Fruit fly (Drosophila melanogaster) whole organism: ENCODE results near the gene CG13937.

ENCODE experiments used
- CG8478 ChIP-seq: fragments of >200 bp; optimal IDR thresholded peaks from 2 replicates; lab custom pipeline; 2018; ENCODE audit warnings: inconsistent platforms
- Dll ChIP-seq: fragments of >200 bp; optimal IDR thresholded peaks from 2 replicates; lab custom pipeline; 2017
- EcR ChIP-seq, 2 experiments: fragments of >200 bp; optimal IDR thresholded peaks; 2 replicates each; lab custom pipeline; 2017; ENCODE audit warnings: missing biosample characterization in 2 of 2, missing genetic modification characterization in 2 of 2, missing genetic modification reagents in 2 of 2
- pan ChIP-seq: fragments of >200 bp; optimal IDR thresholded peaks from 2 replicates; lab custom pipeline; 2017
- psq ChIP-seq: fragments of >200 bp; optimal IDR thresholded peaks from 2 replicates; lab custom pipeline; 2017
- usp ChIP-seq: fragments of >200 bp; optimal IDR thresholded peaks from 2 replicates; lab custom pipeline; 2017; ENCODE audit warnings: missing biosample characterization, missing genetic modification characterization, mixed read lengths

The CG13937 gene

dm6 chr3L:1899616-1900015 lies 16.8 kb upstream of the CG13937 start:
- TF ChIP-seq usp (no peak), Dll (lab: Kevin White, UChicago) (peak; percentile 13), pan (lab: Kevin White, UChicago) (no peak), psq (lab: Kevin White, UChicago) (no peak), CG8478 (lab: Kevin White, UChicago) (no peak)

dm6 chr3L:1897709-1898108 lies 14.9 kb upstream of the CG13937 start:
- TF ChIP-seq psq (lab: Kevin White, UChicago): no peak
- TF ChIP-seq usp: no peak
- TF ChIP-seq CG8478 (lab: Kevin White, UChicago): no peak
- no peak for TF ChIP-seq Dll (lab: Kevin White, UChicago)
- no peak for TF ChIP-seq EcR (GFP tag; optimal IDR thresholded peaks at IDR 0.05; lab: Kevin White, UChicago)
- no peak for TF ChIP-seq pan (lab: Kevin White, UChicago)

- TF ChIP-seq pan (lab: Kevin White, UChicago): no peak
- TF ChIP-seq usp: no peak
- TF ChIP-seq psq (lab: Kevin White, UChicago): no peak
- TF ChIP-seq CG8478 (lab: Kevin White, UChicago): no peak
- no peak for TF ChIP-seq EcR (GFP tag; optimal IDR thresholded peaks at IDR 0.05; lab: Kevin White, UChicago)
- no peak for TF ChIP-seq Dll (lab: Kevin White, UChicago)
Measured at dm6 chr3L:1891914-1892313, 9.1 kb upstream of the CG13937 start.

- TF ChIP-seq pan (lab: Kevin White, UChicago) (no peak), CG8478 (lab: Kevin White, UChicago) (peak; percentile 36)
Measured at dm6 chr3L:1890941-1891340, 8.1 kb upstream of the CG13937 start.

dm6 chr3L:1887929-1888529 lies 5.2 kb upstream of the CG13937 start:
- TF ChIP-seq pan (lab: Kevin White, UChicago) (no peak), EcR (GFP tag; optimal IDR thresholded peaks at IDR 0.05; lab: Kevin White, UChicago) (no peak)

- no peak for TF ChIP-seq EcR (GFP tag; optimal IDR thresholded peaks at IDR 0.05; lab: Kevin White, UChicago)
- TF ChIP-seq usp: no peak
- TF ChIP-seq pan (lab: Kevin White, UChicago): no peak
- TF ChIP-seq CG8478 (lab: Kevin White, UChicago): no peak
- no peak for TF ChIP-seq psq (lab: Kevin White, UChicago)
- no peak for TF ChIP-seq Dll (lab: Kevin White, UChicago)
Measured at dm6 chr3L:1886125-1886544, 3.3 kb upstream of the CG13937 start.

- no peak for TF ChIP-seq EcR (GFP tag; optimal IDR thresholded peaks at IDR 0.05; lab: Kevin White, UChicago)
- TF ChIP-seq usp: no peak
- TF ChIP-seq pan (lab: Kevin White, UChicago): no peak
- no peak for TF ChIP-seq Dll (lab: Kevin White, UChicago)
- no peak for TF ChIP-seq psq (lab: Kevin White, UChicago)
- TF ChIP-seq CG8478 (lab: Kevin White, UChicago): no peak
Measured at dm6 chr3L:1885436-1885835, 2.6 kb upstream of the CG13937 start, which contains the start of gene Tmhs. Gene Tmhs (plus strand): TSS chr3L:1885657.

- TF ChIP-seq psq (lab: Kevin White, UChicago) (no peak), CG8478 (lab: Kevin White, UChicago) (no peak), usp (no peak), pan (lab: Kevin White, UChicago) (no peak), EcR (GFP tag; optimal IDR thresholded peaks at IDR 0.05; lab: Kevin White, UChicago) (no peak), Dll (lab: Kevin White, UChicago) (no peak)
Measured at dm6 chr3L:1884652-1885051, 1.8 kb upstream of the CG13937 start, which contains the start of gene Aprt. Gene Aprt (minus strand): TSS chr3L:1885019.

- TF ChIP-seq CG8478 (lab: Kevin White, UChicago): no peak
- no peak for TF ChIP-seq EcR (GFP tag; optimal IDR thresholded peaks at IDR 0.05; lab: Kevin White, UChicago)
- no peak for TF ChIP-seq psq (lab: Kevin White, UChicago)
- no peak for TF ChIP-seq usp
Measured at dm6 chr3L:1881919-1882318, 922 bp downstream of the CG13937 start.

- TF ChIP-seq CG8478 (lab: Kevin White, UChicago) (no peak), Dll (lab: Kevin White, UChicago) (no peak), EcR (GFP tag; optimal IDR thresholded peaks at IDR 0.05; lab: Kevin White, UChicago) (no peak), usp (no peak), pan (lab: Kevin White, UChicago) (no peak), psq (lab: Kevin White, UChicago) (no peak)
Measured at dm6 chr3L:1880692-1881091, 2.1 kb downstream of the CG13937 start.

dm6 chr3L:1876215-1876625 lies 6.6 kb downstream of the CG13937 start, which contains the start of gene dre4:
Gene dre4 (minus strand): TSS chr3L:1876312.
- TF ChIP-seq Dll (lab: Kevin White, UChicago): no peak
- no peak for TF ChIP-seq EcR (GFP tag; optimal IDR thresholded peaks at IDR 0.05; lab: Kevin White, UChicago)
- TF ChIP-seq CG8478 (lab: Kevin White, UChicago): no peak
- no peak for TF ChIP-seq psq (lab: Kevin White, UChicago)
- no peak for TF ChIP-seq pan (lab: Kevin White, UChicago)
- TF ChIP-seq usp: no peak

dm6 chr3L:1869719-1870118 lies 13.1 kb downstream of the CG13937 start, which contains the start of gene CG13924:
Gene CG13924 (plus strand): TSS chr3L:1870019.
- TF ChIP-seq EcR (GFP tag; optimal IDR thresholded peaks at IDR 0.05; lab: Kevin White, UChicago): no peak

dm6 chr3L:1868841-1869240 lies 14.0 kb downstream of the CG13937 start:
- no peak for TF ChIP-seq usp
- no peak for TF ChIP-seq psq (lab: Kevin White, UChicago)
- TF ChIP-seq pan (lab: Kevin White, UChicago): no peak
